Fruit fly (Drosophila melanogaster) whole organism, embryonic: ENCODE results near the gene CG17344.

Source experiments
- Aef1 ChIP-seq: fragments of 200-800 bp; sonication (Bioruptor generic); IDR thresholded peaks from 3 replicates; pipeline ENCODE4 v1.3.6; 2022; ENCODE audit warnings: missing biosample characterization, missing genetic modification characterization
- Bteb2 ChIP-seq: fragments of 200-800 bp; sonication (Bioruptor generic); optimal IDR thresholded peaks from 2 replicates; lab custom pipeline; 2016; ENCODE audit warnings: missing biosample characterization, missing genetic modification characterization
- CG11093 ChIP-seq: fragments of 200-800 bp; sonication (Bioruptor generic); IDR thresholded peaks from 3 replicates; pipeline ENCODE4 v1.3.6; 2022; ENCODE audit warnings: missing biosample characterization, missing genetic modification characterization
- CG12219 ChIP-seq: fragments of 200-800 bp; sonication (Bioruptor generic); optimal IDR thresholded peaks from 3 replicates; lab custom pipeline; 2018; ENCODE audit warnings: missing biosample characterization, mild to moderate bottlenecking, missing genetic modification characterization
- CG12299 ChIP-seq: fragments of 200-800 bp; sonication (Bioruptor generic); optimal IDR thresholded peaks from 2 replicates; lab custom pipeline; 2018; ENCODE audit warnings: missing biosample characterization, mild to moderate bottlenecking, missing genetic modification characterization
- CG12942 ChIP-seq: fragments of 200-800 bp; sonication (Bioruptor generic); optimal IDR thresholded peaks from 3 replicates; lab custom pipeline; 2016; ENCODE audit warnings: missing biosample characterization, missing genetic modification characterization
- CG13894 ChIP-seq: fragments of 200-800 bp; sonication (Bioruptor generic); optimal IDR thresholded peaks from 3 replicates; lab custom pipeline; 2018; ENCODE audit warnings: missing biosample characterization, mild to moderate bottlenecking, missing genetic modification characterization, moderate library complexity
- CG2120 ChIP-seq: fragments of 200-800 bp; sonication (Bioruptor generic); optimal IDR thresholded peaks from 3 replicates; lab custom pipeline; 2016; ENCODE audit warnings: missing biosample characterization, missing genetic modification characterization
- CG2875 ChIP-seq: fragments of 200-800 bp; sonication (Bioruptor generic); optimal IDR thresholded peaks from 2 replicates; lab custom pipeline; 2017; ENCODE audit warnings: missing biosample characterization, mild to moderate bottlenecking, missing genetic modification characterization, missing genetic modification reagents
- CG3163 ChIP-seq: fragments of 200-800 bp; sonication (Bioruptor generic); optimal IDR thresholded peaks from 3 replicates; lab custom pipeline; 2016; ENCODE audit warnings: missing biosample characterization, missing genetic modification characterization
- CG3281 ChIP-seq: fragments of 200-800 bp; sonication (Bioruptor generic); optimal IDR thresholded peaks from 3 replicates; lab custom pipeline; 2017; ENCODE audit warnings: missing biosample characterization, mild to moderate bottlenecking, missing genetic modification characterization
- CG33557 ChIP-seq: fragments of 200-800 bp; sonication (Bioruptor generic); optimal IDR thresholded peaks from 2 replicates; lab custom pipeline; 2019; ENCODE audit warnings: missing biosample characterization, mild to moderate bottlenecking, missing genetic modification characterization, moderate library complexity
- CG3838 ChIP-seq: fragments of 200-800 bp; sonication (Bioruptor generic); optimal IDR thresholded peaks from 3 replicates; lab custom pipeline; 2016; ENCODE audit warnings: missing biosample characterization, missing genetic modification characterization
- CG3847 ChIP-seq: fragments of 200-800 bp; sonication (Bioruptor generic); IDR thresholded peaks from 2 replicates; pipeline ENCODE4 v1.3.6; 2022; ENCODE audit warnings: missing biosample characterization, missing genetic modification characterization
- CG4360 ChIP-seq: fragments of 200-800 bp; sonication (Bioruptor generic); IDR thresholded peaks from 2 replicates; pipeline ENCODE4 v1.3.6; 2022; ENCODE audit warnings: missing biosample characterization, missing genetic modification characterization
- CG5953 ChIP-seq: fragments of 200-800 bp; sonication (Bioruptor generic); IDR thresholded peaks from 2 replicates; pipeline ENCODE4 v1.3.6; 2022; ENCODE audit warnings: missing biosample characterization, missing genetic modification characterization
- CG6791 ChIP-seq: fragments of 200-800 bp; sonication (Bioruptor generic); IDR thresholded peaks from 3 replicates; pipeline ENCODE4 v1.3.6; 2022; ENCODE audit warnings: missing biosample characterization, missing genetic modification characterization; ENCODE audit not compliant: partially characterized antibody
- CG6813 ChIP-seq: fragments of 200-800 bp; sonication (Bioruptor generic); optimal IDR thresholded peaks from 2 replicates; lab custom pipeline; 2017; ENCODE audit warnings: missing biosample characterization, missing genetic modification characterization, mild to moderate bottlenecking, moderate library complexity, missing genetic modification reagents
- CG7745 ChIP-seq: fragments of 200-800 bp; sonication (Bioruptor generic); optimal IDR thresholded peaks from 2 replicates; lab custom pipeline; 2018; ENCODE audit warnings: missing biosample characterization, mild to moderate bottlenecking, missing genetic modification characterization, moderate library complexity
- CG7839 ChIP-seq: fragments of 200-800 bp; sonication (Bioruptor generic); optimal IDR thresholded peaks from 3 replicates; lab custom pipeline; 2018; ENCODE audit warnings: missing biosample characterization, mild to moderate bottlenecking, missing genetic modification characterization, moderate library complexity
- CG7963 ChIP-seq: fragments of 200-800 bp; sonication (Bioruptor generic); IDR thresholded peaks from 3 replicates; pipeline ENCODE4 v1.3.6; 2022; ENCODE audit warnings: missing biosample characterization, missing genetic modification characterization; ENCODE audit not compliant: partially characterized antibody
- CG9609 ChIP-seq: fragments of 200-800 bp; sonication (Bioruptor generic); optimal IDR thresholded peaks from 3 replicates; lab custom pipeline; 2016; ENCODE audit warnings: missing biosample characterization, missing genetic modification characterization
- CG9727 ChIP-seq: fragments of 200-800 bp; sonication (Bioruptor generic); optimal IDR thresholded peaks from 3 replicates; lab custom pipeline; 2017; ENCODE audit warnings: missing biosample characterization, mild to moderate bottlenecking, missing genetic modification characterization
- CkIIα-i1 ChIP-seq: fragments of 200-800 bp; sonication (Bioruptor generic); IDR thresholded peaks from 2 replicates; pipeline ENCODE4 v1.3.6; 2022; ENCODE audit warnings: missing biosample characterization, missing genetic modification characterization
- D19A ChIP-seq: fragments of 200-800 bp; optimal IDR thresholded peaks from 3 replicates; lab custom pipeline; 2019; ENCODE audit warnings: missing biosample characterization, mild to moderate bottlenecking, missing genetic modification characterization, moderate library complexity
- Dbx ChIP-seq: fragments of 200-800 bp; sonication (Bioruptor generic); IDR thresholded peaks from 3 replicates; pipeline ENCODE4 v1.3.6; 2022; ENCODE audit warnings: missing biosample characterization, missing genetic modification characterization
- ERR ChIP-seq: fragments of 200-800 bp; sonication (Bioruptor generic); optimal IDR thresholded peaks from 2 replicates; lab custom pipeline; 2016; ENCODE audit warnings: missing biosample characterization, missing genetic modification characterization
- HLH3B ChIP-seq: fragments of 200-800 bp; sonication (Bioruptor generic); IDR thresholded peaks from 2 replicates; pipeline ENCODE4 v1.3.6; 2022; ENCODE audit warnings: missing biosample characterization, missing genetic modification characterization
- HmgZ ChIP-seq: fragments of 200-800 bp; sonication (Bioruptor generic); optimal IDR thresholded peaks from 2 replicates; lab custom pipeline; 2018; ENCODE audit warnings: missing biosample characterization, mild to moderate bottlenecking, missing genetic modification characterization
- Lim3 ChIP-seq: fragments of 200-800 bp; sonication (Bioruptor generic); IDR thresholded peaks from 2 replicates; pipeline ENCODE4 v1.3.6; 2022; ENCODE audit warnings: missing biosample characterization, missing genetic modification characterization
- Lpt ChIP-seq: fragments of >200 bp; optimal IDR thresholded peaks from 2 replicates; lab custom pipeline; 2018; ENCODE audit warnings: missing biosample characterization, missing genetic modification characterization
- Mrtf ChIP-seq: fragments of 200-800 bp; sonication (Bioruptor generic); IDR thresholded peaks from 3 replicates; pipeline ENCODE4 v1.3.6; 2022; ENCODE audit warnings: missing biosample characterization, missing genetic modification characterization
- NfI ChIP-seq: fragments of 200-800 bp; sonication (Bioruptor generic); optimal IDR thresholded peaks from 3 replicates; lab custom pipeline; 2018; ENCODE audit warnings: missing biosample characterization, mild to moderate bottlenecking, missing genetic modification characterization, moderate library complexity
- Optix ChIP-seq: fragments of 200-800 bp; sonication (Bioruptor generic); IDR thresholded peaks from 3 replicates; pipeline ENCODE4 v1.3.6; 2022; ENCODE audit warnings: missing biosample characterization, missing genetic modification characterization
- Pdp1 ChIP-seq, 2 experiments: fragments of 200-800 bp; sonication (Bioruptor generic); optimal IDR thresholded peaks; 3 replicates each; lab custom pipeline; 2016; ENCODE audit warnings: missing biosample characterization in 2 of 2, missing genetic modification characterization in 2 of 2, mild to moderate bottlenecking in 1 of 2, moderate library complexity in 1 of 2
- Sox102F ChIP-seq: fragments of 200-800 bp; sonication (Bioruptor generic); optimal IDR thresholded peaks from 2 replicates; lab custom pipeline; 2018; ENCODE audit warnings: missing biosample characterization, mild to moderate bottlenecking, missing genetic modification characterization, moderate library complexity
- croc ChIP-seq: fragments of 200-800 bp; sonication (Bioruptor generic); conservative IDR thresholded peaks from 3 replicates; pipeline ENCODE4 v1.3.6; 2022; ENCODE audit warnings: missing biosample characterization, missing genetic modification characterization
- fd64A ChIP-seq: fragments of 200-800 bp; sonication (Bioruptor generic); optimal IDR thresholded peaks from 3 replicates; lab custom pipeline; 2018; ENCODE audit warnings: missing biosample characterization, mild to moderate bottlenecking, missing genetic modification characterization
- gcm ChIP-seq: fragments of 200-800 bp; sonication (Bioruptor generic); optimal IDR thresholded peaks from 2 replicates; lab custom pipeline; 2019; ENCODE audit warnings: missing biosample characterization, mild to moderate bottlenecking, missing genetic modification characterization, moderate library complexity
- grau ChIP-seq: fragments of 200-800 bp; optimal IDR thresholded peaks from 3 replicates; lab custom pipeline; 2019; ENCODE audit warnings: missing biosample characterization, mild to moderate bottlenecking, missing genetic modification characterization, moderate library complexity
- lov ChIP-seq, 2 experiments: fragments of 200-800 bp in 1 of 2; fragments of >200 bp in 1 of 2; sonication (Bioruptor generic) in 1 of 2; IDR thresholded peaks in 1 of 2; optimal IDR thresholded peaks in 1 of 2; 2 replicates in 1 of 2; 3 replicates in 1 of 2; pipeline versions ENCODE4 v1.3.6 to Lab custom; 2017 to 2022; ENCODE audit warnings: missing biosample characterization in 1 of 2, missing genetic modification characterization in 1 of 2
- nerfin-2 ChIP-seq: fragments of 200-800 bp; sonication (Bioruptor generic); IDR thresholded peaks from 2 replicates; pipeline ENCODE4 v1.3.6; 2022; ENCODE audit warnings: missing biosample characterization, missing genetic modification characterization; ENCODE audit not compliant: partially characterized antibody
- pb ChIP-seq: fragments of 200-800 bp; sonication (Bioruptor generic); optimal IDR thresholded peaks from 3 replicates; lab custom pipeline; 2016; ENCODE audit warnings: missing biosample characterization, missing genetic modification characterization
- pnt ChIP-seq: fragments of 200-800 bp; sonication (Bioruptor generic); optimal IDR thresholded peaks from 3 replicates; lab custom pipeline; 2016; ENCODE audit warnings: missing biosample characterization, missing genetic modification characterization
- sob ChIP-seq: fragments of 200-800 bp; sonication (Bioruptor generic); IDR thresholded peaks from 2 replicates; pipeline ENCODE4 v1.3.6; 2022; ENCODE audit warnings: missing biosample characterization, missing genetic modification characterization
- stc ChIP-seq: fragments of 200-800 bp; sonication (Bioruptor generic); IDR thresholded peaks from 2 replicates; pipeline ENCODE4 v1.3.6; 2022; ENCODE audit warnings: missing biosample characterization, missing genetic modification characterization
- toy ChIP-seq: fragments of 200-800 bp; sonication (Bioruptor generic); IDR thresholded peaks from 2 replicates; pipeline ENCODE4 v1.3.6; 2022; ENCODE audit warnings: missing biosample characterization, missing genetic modification characterization
- trh ChIP-seq: fragments of 200-800 bp; sonication (Bioruptor generic); optimal IDR thresholded peaks from 2 replicates; lab custom pipeline; 2016; ENCODE audit warnings: missing biosample characterization, missing genetic modification characterization
- tup ChIP-seq: fragments of 200-800 bp; sonication (Bioruptor generic); optimal IDR thresholded peaks from 2 replicates; lab custom pipeline; 2016; ENCODE audit warnings: missing biosample characterization, mild to moderate bottlenecking, missing genetic modification characterization, moderate library complexity
- unc-4 ChIP-seq: fragments of 200-800 bp; sonication (Bioruptor generic); IDR thresholded peaks from 2 replicates; pipeline ENCODE4 v1.3.6; 2022; ENCODE audit warnings: missing biosample characterization, missing genetic modification characterization; ENCODE audit not compliant: partially characterized antibody
- unpg ChIP-seq: fragments of 200-800 bp; sonication (Bioruptor generic); optimal IDR thresholded peaks from 3 replicates; lab custom pipeline; 2018; ENCODE audit warnings: missing biosample characterization, mild to moderate bottlenecking, missing genetic modification characterization, moderate library complexity

Gene CG17344

dm6 chr2L:19126888-19127287, 25.0 kb downstream of the CG17344 start (continued):
- TF ChIP-seq unpg (GFP tag; lab: Kevin White, UChicago) (peak; percentile 68), tup (GFP tag; lab: Kevin White, UChicago) (no peak), CG12219 (GFP tag; lab: Kevin White, UChicago) (no peak), CG9727 (GFP tag; lab: Kevin White, UChicago) (peak; percentile 43), CG9609 (GFP tag; lab: Kevin White, UChicago) (no peak), CG33557 (GFP tag; lab: Kevin White, UChicago) (peak; percentile 77), HmgZ (peak; percentile 80), toy (GFP tag; lab: Robert Waterston, UW) (no peak), CG7745 (tag; lab: Kevin White, UChicago) (no peak), gcm (GFP tag; lab: Kevin White, UChicago) (peak; percentile 64), CG13894 (tag; lab: Kevin White, UChicago) (peak; percentile 73), Dbx (GFP tag; lab: Robert Waterston, UW) (0 out of 3 replicates have a peak, but pooled peaks have one; percentile 44), fd64A (GFP tag; lab: Kevin White, UChicago) (no peak), Optix (no peak), CG12942 (GFP tag; lab: Kevin White, UChicago) (peak; percentile 43), trh (GFP tag; lab: Kevin White, UChicago) (no peak), Aef1 (GFP tag; lab: Robert Waterston, UW) (no peak), CG3163 (no peak), Lim3 (no peak), unc-4 (GFP tag; lab: Robert Waterston, UW) (no peak; the same call in 1 of the 2 replicates), CG7963 (GFP tag; lab: Robert Waterston, UW) (no peak), CG3838 (GFP tag; lab: Kevin White, UChicago) (no peak), pb (GFP tag; lab: Kevin White, UChicago) (no peak), CG7839 (peak; percentile 72), CG6791 (GFP tag; lab: Robert Waterston, UW) (no peak), CG3281 (GFP tag; lab: Kevin White, UChicago) (peak; percentile 63), lov (optimal IDR thresholded peaks at IDR 0.05; lab: Kevin White, UChicago) (no peak), lov (GFP tag; IDR thresholded peaks at IDR 0.05; lab: Robert Waterston, UW) (no peak), CG2120 (GFP tag; lab: Kevin White, UChicago) (peak; percentile 67), CG11093 (no peak), Pdp1 (GFP tag; optimal IDR thresholded peaks at IDR 0.05; lab: Kevin White, UChicago) (no peak), nerfin-2 (no peak), HLH3B (GFP tag; lab: Robert Waterston, UW) (no peak), Lpt (GFP tag; lab: Kevin White, UChicago) (no peak), CG6813 (GFP tag; lab: Kevin White, UChicago) (no peak), Bteb2 (no peak), CG2875 (no peak), sob (GFP tag; lab: Robert Waterston, UW) (peak; percentile 59), CG3847 (GFP tag; lab: Robert Waterston, UW) (peak; percentile 69), Sox102F (GFP tag; lab: Kevin White, UChicago) (no peak), CG12299 (tag; lab: Kevin White, UChicago) (peak; percentile 67), pnt (no peak), CG5953 (GFP tag; lab: Robert Waterston, UW) (no peak), D19A (tag; lab: Kevin White, UChicago) (no peak), croc (peak; percentile 52; the same call in 2 of the 3 replicates), CkIIα-i1 (no peak), stc (GFP tag; lab: Robert Waterston, UW) (no peak), CG4360 (no peak), ERR (GFP tag; lab: Kevin White, UChicago) (no peak), grau (tag; lab: Kevin White, UChicago) (peak; percentile 76), NfI (GFP tag; lab: Kevin White, UChicago) (peak; percentile 75), Mrtf (no peak)
